Worm (Caenorhabditis elegans): ENCODE data around the gene T07G12.4.

T07G12.4 gene

DNA sequence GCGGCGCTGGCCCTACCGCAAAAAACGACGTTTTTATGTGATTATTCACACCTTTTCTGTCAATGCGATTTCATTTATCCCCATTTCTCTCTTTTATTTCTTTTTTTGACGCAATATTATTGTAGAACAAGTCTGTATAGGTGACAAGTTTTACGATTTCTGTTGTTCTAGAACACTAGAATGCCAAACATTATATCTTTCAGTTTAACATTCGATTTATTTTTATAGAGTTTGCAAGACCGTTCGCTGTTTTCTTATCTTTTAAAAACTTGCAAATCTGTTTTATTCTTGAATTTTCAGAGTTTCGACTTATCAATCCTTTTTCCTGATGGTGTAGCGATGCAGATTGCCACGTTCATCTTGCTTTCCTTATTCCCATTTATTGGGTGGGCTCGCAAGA, 37.6 kb upstream of the T07G12.4 start, which contains the start of gene efn-2:
Gene efn-2 (plus strand): TSS at position 301 of the 400 bp plus-strand sequence.
- TF ChIP-seq sma-3 (GFP tag; optimal IDR thresholded peaks at IDR 0.05) (no peak), lin-13 (GFP tag; optimal IDR thresholded peaks at IDR 0.05) (no peak), nhr-11 (tag; optimal IDR thresholded peaks at IDR 0.05) (no peak), zag-1 (tag; optimal IDR thresholded peaks at IDR 0.05) (no peak), nhr-25 (tag; optimal IDR thresholded peaks at IDR 0.05) (no peak), nhr-10 (tag; optimal IDR thresholded peaks at IDR 0.05) (no peak), mab-5 (tag; optimal IDR thresholded peaks at IDR 0.05) (no peak)

DNA sequence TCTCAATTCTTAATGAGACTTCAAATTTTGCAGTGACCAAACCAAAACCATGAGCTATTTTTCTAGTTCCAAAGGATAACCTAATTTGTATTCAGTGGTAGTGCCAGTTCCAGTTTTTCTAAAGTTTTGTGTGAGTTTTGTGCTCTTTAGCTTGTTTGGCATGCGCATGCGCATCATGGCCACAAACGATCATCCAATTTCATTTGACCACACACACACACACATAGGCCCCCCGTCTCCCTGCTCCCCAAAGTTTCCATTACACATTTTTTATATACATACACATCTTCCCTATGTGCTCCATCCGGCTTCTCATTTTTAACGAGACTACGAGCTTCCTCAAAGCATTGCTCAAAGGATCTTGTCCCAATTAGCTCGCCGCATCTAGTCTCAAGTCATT, 36.0 kb upstream of the T07G12.4 start:
- TF ChIP-seq ZK546.5 (tag; optimal IDR thresholded peaks at IDR 0.05) (no peak), C34F6.9 (tag; optimal IDR thresholded peaks at IDR 0.05) (no peak), aly-2 (tag; optimal IDR thresholded peaks at IDR 0.05) (no peak), nhr-6 (tag; optimal IDR thresholded peaks at IDR 0.05) (no peak), gmeb-1 (tag; optimal IDR thresholded peaks at IDR 0.05) (no peak), lin-39 (tag; optimal IDR thresholded peaks at IDR 0.05) (no peak), egl-27 (tag; optimal IDR thresholded peaks at IDR 0.05) (no peak), zag-1 (tag; optimal IDR thresholded peaks at IDR 0.05) (no peak), ztf-1 (GFP tag; conservative IDR thresholded peaks at IDR 0.05) (no peak), blmp-1 (tag; optimal IDR thresholded peaks at IDR 0.05; ENCODE audit: insufficient read depth) (no peak)

- TF ChIP-seq skn-1 (tag; optimal IDR thresholded peaks at IDR 0.05) (no peak), mdl-1 (tag; optimal IDR thresholded peaks at IDR 0.05) (no peak), elt-1 (tag; optimal IDR thresholded peaks at IDR 0.05) (no peak), lsy-2 (tag; optimal IDR thresholded peaks at IDR 0.05) (no peak), nhr-129 (tag; optimal IDR thresholded peaks at IDR 0.05) (no peak), snpc-4 (tag; optimal IDR thresholded peaks at IDR 0.05) (no peak), ceh-82 (tag; optimal IDR thresholded peaks at IDR 0.05) (no peak), peb-1 (tag; optimal IDR thresholded peaks at IDR 0.05) (no peak), ceh-16 (tag; optimal IDR thresholded peaks at IDR 0.05) (no peak), dmd-4 (tag; optimal IDR thresholded peaks at IDR 0.05) (no peak), unc-62 (GFP tag; optimal IDR thresholded peaks at IDR 0.05) (no peak), lin-13 (GFP tag; optimal IDR thresholded peaks at IDR 0.05) (no peak), sem-4 (tag; optimal IDR thresholded peaks at IDR 0.05) (no peak), zag-1 (tag; optimal IDR thresholded peaks at IDR 0.05) (no peak), F13H6.1 (tag; optimal IDR thresholded peaks at IDR 0.05) (no peak), lin-11 (tag; optimal IDR thresholded peaks at IDR 0.05) (no peak), blmp-1 (tag; optimal IDR thresholded peaks at IDR 0.05; ENCODE audit: insufficient read depth) (no peak), nhr-11 (tag; optimal IDR thresholded peaks at IDR 0.05) (no peak), aly-2 (tag; optimal IDR thresholded peaks at IDR 0.05) (no peak)
These were observed 35.0 kb upstream of the T07G12.4 start for ce11 chrIV:10573471-10573870.

ce11 chrIV:10571020-10571419, 32.5 kb upstream of the T07G12.4 start:
- TF ChIP-seq nhr-6 (tag; optimal IDR thresholded peaks at IDR 0.05) (no peak), unc-62 (GFP tag; optimal IDR thresholded peaks at IDR 0.05) (no peak), ama-1 (optimal IDR thresholded peaks at IDR 0.05) (no peak), ztf-4 (tag; optimal IDR thresholded peaks at IDR 0.05) (no peak), nhr-11 (tag; optimal IDR thresholded peaks at IDR 0.05) (no peak), peb-1 (tag; optimal IDR thresholded peaks at IDR 0.05) (no peak), crh-2 (tag; optimal IDR thresholded peaks at IDR 0.05) (no peak), mab-5 (tag; optimal IDR thresholded peaks at IDR 0.05) (no peak), skn-1 (tag; optimal IDR thresholded peaks at IDR 0.05) (no peak)

- TF ChIP-seq nhr-23 (tag; optimal IDR thresholded peaks at IDR 0.05) (no peak), lin-11 (tag; optimal IDR thresholded peaks at IDR 0.05) (no peak), fos-1 (tag; optimal IDR thresholded peaks at IDR 0.05) (peak; percentile 4), ZK546.5 (tag; optimal IDR thresholded peaks at IDR 0.05) (no peak)
These were observed 31.6 kb upstream of the T07G12.4 start for ce11 chrIV:10570065-10570464.

DNA sequence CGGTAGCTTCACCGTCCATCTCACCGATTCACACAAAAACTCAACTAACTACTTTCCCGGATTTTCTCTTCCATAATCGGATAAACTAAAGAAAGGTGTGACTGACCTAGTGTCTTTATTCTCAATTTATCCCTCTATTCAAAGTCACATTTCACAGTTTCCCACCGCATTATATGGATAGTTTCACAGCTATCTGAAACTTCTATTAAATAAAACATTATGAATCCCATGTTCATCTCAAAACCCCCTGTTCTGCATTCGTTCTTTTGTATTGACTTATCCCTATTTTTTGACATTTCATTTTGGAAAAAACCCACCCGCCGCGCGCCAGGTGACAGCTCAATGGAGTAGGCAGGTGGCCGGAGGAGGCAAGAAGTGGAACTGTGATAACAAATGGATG, 29.3 kb upstream of the T07G12.4 start:
- TF ChIP-seq unc-62 (GFP tag; optimal IDR thresholded peaks at IDR 0.05), result no peak
- TF ChIP-seq elt-3 (tag; optimal IDR thresholded peaks at IDR 0.05), result no peak
- TF ChIP-seq nhr-12 (tag; optimal IDR thresholded peaks at IDR 0.05), result no peak
- no peak for TF ChIP-seq lin-11 (tag; optimal IDR thresholded peaks at IDR 0.05)
- no peak for TF ChIP-seq crh-2 (tag; optimal IDR thresholded peaks at IDR 0.05)
- no peak for TF ChIP-seq nhr-11 (tag; optimal IDR thresholded peaks at IDR 0.05)
- no peak for TF ChIP-seq nhr-25 (tag; optimal IDR thresholded peaks at IDR 0.05)
- no peak for TF ChIP-seq C34F6.9 (tag; optimal IDR thresholded peaks at IDR 0.05)
- no peak for TF ChIP-seq aly-2 (tag; optimal IDR thresholded peaks at IDR 0.05)
- TF ChIP-seq mbf-1 (tag; optimal IDR thresholded peaks at IDR 0.05), result no peak
- no peak for TF ChIP-seq fos-1 (tag; optimal IDR thresholded peaks at IDR 0.05)
- TF ChIP-seq ztf-1 (GFP tag; conservative IDR thresholded peaks at IDR 0.05), result no peak
- no peak for TF ChIP-seq nhr-21 (tag; optimal IDR thresholded peaks at IDR 0.05)
- TF ChIP-seq ztf-4 (tag; optimal IDR thresholded peaks at IDR 0.05), result no peak
- no peak for TF ChIP-seq nhr-237 (tag; optimal IDR thresholded peaks at IDR 0.05)
